ENCODE assay signal across 1 worm cellular context in the genomic region with DNA sequence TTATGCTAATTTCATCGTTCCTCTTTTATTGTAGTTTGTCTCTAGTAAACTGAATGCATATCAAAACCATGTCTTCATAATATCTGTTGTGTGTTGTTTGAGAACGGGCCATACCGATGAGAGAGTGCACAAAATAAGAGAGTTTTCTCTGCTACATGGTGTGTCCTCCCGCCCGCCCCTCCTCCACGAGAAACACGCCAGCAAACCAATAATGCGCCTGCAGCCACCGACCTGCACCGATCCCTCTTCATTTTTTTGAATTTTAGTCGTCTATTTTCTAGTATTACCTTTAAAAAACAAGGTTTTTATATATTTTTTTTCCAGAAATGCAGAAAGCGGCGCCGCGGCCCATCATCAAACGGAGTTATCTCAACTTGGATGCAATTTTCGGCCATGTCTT.
A peak's percentile ranks its signal among the peaks of the same experiment; 100 is the strongest.
TF ChIP-seq lines count a peak whose summit lies in the region.

A gene (plus strand): TSS at position 325 of the 400 bp plus-strand sequence.

TF ChIP-seq in whole organism, L1 larva, 84 proteins besides CTCF, POLR2A, EP300 and RAD21 (continued from another document):
- no peak for TF ChIP-seq C04F5.9 (tag; optimal IDR thresholded peaks at IDR 0.05; lab: Kevin White, UChicago)
- TF ChIP-seq egl-13 (tag; optimal IDR thresholded peaks at IDR 0.05; lab: Kevin White, UChicago) = no peak
- no peak for TF ChIP-seq nhr-76 (tag; optimal IDR thresholded peaks at IDR 0.05; lab: Kevin White, UChicago)
- peak; percentile 42 for TF ChIP-seq aha-1 (tag; optimal IDR thresholded peaks at IDR 0.05; lab: Kevin White, UChicago)
- no peak for TF ChIP-seq efl-3 (GFP tag; optimal IDR thresholded peaks at IDR 0.05; lab: Kevin White, UChicago)
- peak; percentile 7 for TF ChIP-seq ceh-8 (GFP tag; optimal IDR thresholded peaks at IDR 0.05; lab: Kevin White, UChicago)
- no peak for TF ChIP-seq nhr-84 (tag; optimal IDR thresholded peaks at IDR 0.05; lab: Kevin White, UChicago)
- TF ChIP-seq Y116A8C.19 (tag; optimal IDR thresholded peaks at IDR 0.05; lab: Kevin White, UChicago; ENCODE audit: borderline replicate concordance) = no peak
- TF ChIP-seq nhr-71 (tag; optimal IDR thresholded peaks at IDR 0.05; lab: Kevin White, UChicago) = peak; percentile 93
- peak; percentile 17 for TF ChIP-seq fkh-4 (tag; optimal IDR thresholded peaks at IDR 0.05; lab: Kevin White, UChicago; ENCODE audit: borderline replicate concordance)
- TF ChIP-seq rnt-1 (tag; optimal IDR thresholded peaks at IDR 0.05; lab: Kevin White, UChicago) = peak; percentile 91
- TF ChIP-seq egl-27 (tag; optimal IDR thresholded peaks at IDR 0.05; lab: Kevin White, UChicago) = no peak
- peak in 1 of 2 experiments; percentile 71 for TF ChIP-seq ztf-11 (tag; optimal IDR thresholded peaks at IDR 0.05; lab: Kevin White, UChicago)
- TF ChIP-seq fos-1 (tag; optimal IDR thresholded peaks at IDR 0.05; lab: Kevin White, UChicago) = peak; percentile 55
- peak; percentile 89 for TF ChIP-seq snpc-4 (tag; optimal IDR thresholded peaks at IDR 0.05; lab: Kevin White, UChicago)
- peak; percentile 51 for TF ChIP-seq zip-4 (GFP tag; optimal IDR thresholded peaks at IDR 0.05; lab: Kevin White, UChicago)
- TF ChIP-seq sox-4 (tag; optimal IDR thresholded peaks at IDR 0.05; lab: Kevin White, UChicago) = peak; percentile 42
- no peak for TF ChIP-seq hlh-17 (GFP tag; optimal IDR thresholded peaks at IDR 0.05; lab: Kevin White, UChicago; ENCODE audit: borderline replicate concordance)
- TF ChIP-seq lin-15B (tag; optimal IDR thresholded peaks at IDR 0.05; lab: Kevin White, UChicago) = peak; percentile 43
- no peak for TF ChIP-seq mef-2 (tag; optimal IDR thresholded peaks at IDR 0.05; lab: Kevin White, UChicago)
- no peak for TF ChIP-seq vab-15 (tag; optimal IDR thresholded peaks at IDR 0.05; lab: Kevin White, UChicago)
- TF ChIP-seq tbx-2 (tag; optimal IDR thresholded peaks at IDR 0.05; lab: Kevin White, UChicago) = peak; percentile 89
- TF ChIP-seq snu-23 (GFP tag; optimal IDR thresholded peaks at IDR 0.05; lab: Kevin White, UChicago) = peak; percentile 88
- TF ChIP-seq dpl-1 (GFP tag; optimal IDR thresholded peaks at IDR 0.05; lab: Kevin White, UChicago) = peak; percentile 68 to 79 (median 74)
- peak; percentile 56 for TF ChIP-seq blmp-1 (tag; optimal IDR thresholded peaks at IDR 0.05; lab: Kevin White, UChicago)
- no peak for TF ChIP-seq ceh-90 (tag; optimal IDR thresholded peaks at IDR 0.05; lab: Kevin White, UChicago)
TF ChIP-seq in whole organism, L1 larva: peak in this region for 54.
